Worm (Caenorhabditis elegans) whole organism, L4/young adult: Measurements from ENCODE around the gene Y51A2D.18.

Experiments used
- W03F9.2 ChIP-seq: fragments of 150-350 bp; optimal IDR thresholded peaks from 2 replicates; lab custom pipeline; 2014; ENCODE audit warnings: missing biosample characterization, missing genetic modification characterization
- him-1 ChIP-seq: sonication (generic microtip); optimal IDR thresholded peaks from 2 replicates; lab custom pipeline; 2016; ENCODE audit warnings: missing genotype, missing genetic modification reagents, missing genetic modification characterization, missing compliant biosample characterization

ce11 chrV:18461200-18461728, 25.8 kb downstream of the Y51A2D.18 start, which contains the start of gene ZK228.3:
- no peak for TF ChIP-seq W03F9.2 (tag; lab: Kevin White, UChicago)
- TF ChIP-seq him-1: no peak
